Worm (Caenorhabditis elegans) whole organism, late embryonic: ENCODE measurements around the gene C05E11.7.
A peak's percentile ranks its signal among the peaks of the same experiment; 100 is the strongest.

Experiments used
- F13H6.1 ChIP-seq: sonication (generic microtip); optimal IDR thresholded peaks from 2 replicates; lab custom pipeline; 2016; ENCODE audit warnings: missing genetic modification characterization, missing compliant biosample characterization
- Y22D7AL.16 ChIP-seq: sonication (generic microtip); optimal IDR thresholded peaks from 2 replicates; lab custom pipeline; 2016; ENCODE audit warnings: missing genetic modification characterization, missing compliant biosample characterization
- ahr-1 ChIP-seq: sonication (generic microtip); optimal IDR thresholded peaks from 2 replicates; lab custom pipeline; 2016; ENCODE audit warnings: missing genetic modification characterization, missing compliant biosample characterization
- ama-1 ChIP-seq: fragments of 150-350 bp; optimal IDR thresholded peaks from 2 replicates; lab custom pipeline; 2014
- ceh-14 ChIP-seq: sonication (generic microtip); optimal IDR thresholded peaks from 2 replicates; lab custom pipeline; 2016; ENCODE audit warnings: missing genotype, missing genetic modification characterization, missing compliant biosample characterization
- ceh-19 ChIP-seq: fragments of 200-800 bp; sonication (Bioruptor generic); optimal IDR thresholded peaks from 2 replicates; lab custom pipeline; 2018; ENCODE audit warnings: mild to moderate bottlenecking, missing genetic modification characterization, missing compliant biosample characterization
- ceh-22 ChIP-seq: sonication (generic microtip); optimal IDR thresholded peaks from 2 replicates; lab custom pipeline; 2017; ENCODE audit warnings: missing biosample characterization, missing genetic modification characterization
- ceh-24 ChIP-seq: sonication (generic microtip); optimal IDR thresholded peaks from 2 replicates; lab custom pipeline; 2016; ENCODE audit warnings: mild to moderate bottlenecking, missing genetic modification characterization, missing compliant biosample characterization
- ceh-30 ChIP-seq: fragments of 150-350 bp; optimal IDR thresholded peaks from 2 replicates; lab custom pipeline; 2014; ENCODE audit warnings: missing biosample characterization, missing genetic modification characterization
- ceh-34 ChIP-seq: sonication (generic microtip); optimal IDR thresholded peaks from 2 replicates; lab custom pipeline; 2016; ENCODE audit warnings: mild to moderate bottlenecking, missing genetic modification characterization, missing compliant biosample characterization
- ceh-45 ChIP-seq: fragments of 200-800 bp; sonication (Bioruptor generic); IDR thresholded peaks from 2 replicates; pipeline ENCODE4 v1.3.6; 2022; ENCODE audit warnings: missing genetic modification reagents, missing genetic modification characterization, missing compliant biosample characterization
- ceh-6 ChIP-seq: fragments of 200-800 bp; sonication (Bioruptor generic); optimal IDR thresholded peaks from 2 replicates; lab custom pipeline; 2018; ENCODE audit warnings: mild to moderate bottlenecking, missing genetic modification characterization, missing compliant biosample characterization
- che-1 ChIP-seq: sonication (generic microtip); optimal IDR thresholded peaks from 2 replicates; lab custom pipeline; 2016; ENCODE audit warnings: mild to moderate bottlenecking, missing genetic modification characterization, missing compliant biosample characterization
- dve-1 ChIP-seq: sonication (generic microtip); optimal IDR thresholded peaks from 2 replicates; lab custom pipeline; 2017; ENCODE audit warnings: antibody characterized with exemption, mild to moderate bottlenecking, missing genetic modification characterization, missing compliant biosample characterization
- elt-2 ChIP-seq: sonication (generic microtip); optimal IDR thresholded peaks from 2 replicates; lab custom pipeline; 2016; ENCODE audit warnings: missing genetic modification reagents, missing genetic modification characterization, missing compliant biosample characterization
- ets-4 ChIP-seq: sonication (generic microtip); optimal IDR thresholded peaks from 2 replicates; lab custom pipeline; 2016; ENCODE audit warnings: missing genetic modification characterization, missing compliant biosample characterization
- fax-1 ChIP-seq: sonication (generic microtip); optimal IDR thresholded peaks from 2 replicates; lab custom pipeline; 2016; ENCODE audit warnings: missing genotype, missing genetic modification characterization, missing compliant biosample characterization
- fkh-10 ChIP-seq: fragments of 150-350 bp; optimal IDR thresholded peaks from 2 replicates; lab custom pipeline; 2014; ENCODE audit warnings: missing biosample characterization, missing genetic modification reagents, missing genetic modification characterization
- hlh-13 ChIP-seq: fragments of 200-800 bp; sonication (Bioruptor generic); optimal IDR thresholded peaks from 2 replicates; lab custom pipeline; 2018; ENCODE audit warnings: mild to moderate bottlenecking, missing genetic modification characterization, missing compliant biosample characterization
- hlh-15 ChIP-seq: sonication (generic microtip); optimal IDR thresholded peaks from 2 replicates; lab custom pipeline; 2016; ENCODE audit warnings: missing genetic modification characterization, missing compliant biosample characterization
- hlh-6 ChIP-seq: sonication (generic microtip); optimal IDR thresholded peaks from 2 replicates; lab custom pipeline; 2016; ENCODE audit warnings: missing genotype, missing genetic modification characterization, missing compliant biosample characterization
- madf-2 ChIP-seq: sonication (generic microtip); optimal IDR thresholded peaks from 2 replicates; lab custom pipeline; 2017; ENCODE audit warnings: missing genetic modification characterization, missing compliant biosample characterization
- nhr-11 ChIP-seq: fragments of 150-350 bp; optimal IDR thresholded peaks from 2 replicates; lab custom pipeline; 2014; ENCODE audit warnings: missing biosample characterization, missing genetic modification characterization
- nhr-232 ChIP-seq: sonication (generic microtip); optimal IDR thresholded peaks from 2 replicates; lab custom pipeline; 2016; ENCODE audit warnings: missing genetic modification characterization, missing compliant biosample characterization
- npax-4 ChIP-seq: sonication (generic microtip); optimal IDR thresholded peaks from 2 replicates; lab custom pipeline; 2016; ENCODE audit warnings: missing genetic modification characterization, missing compliant biosample characterization
- pat-9 ChIP-seq: fragments of 200-800 bp; sonication (Bioruptor generic); optimal IDR thresholded peaks from 2 replicates; lab custom pipeline; 2018; ENCODE audit warnings: mild to moderate bottlenecking, missing genetic modification characterization, moderate library complexity, missing compliant biosample characterization
- pha-4 ChIP-seq: fragments of 150-350 bp; optimal IDR thresholded peaks from 2 replicates; lab custom pipeline; 2018; ENCODE audit warnings: missing biosample characterization, missing genetic modification reagents, missing genetic modification characterization
- pqm-1 ChIP-seq: sonication (generic microtip); optimal IDR thresholded peaks from 2 replicates; lab custom pipeline; 2016; ENCODE audit warnings: missing genetic modification characterization, missing compliant biosample characterization
- ref-2 ChIP-seq: sonication (generic microtip); optimal IDR thresholded peaks from 2 replicates; lab custom pipeline; 2016; ENCODE audit warnings: missing genetic modification characterization, missing compliant biosample characterization
- tbx-2 ChIP-seq: sonication (generic microtip); optimal IDR thresholded peaks from 2 replicates; lab custom pipeline; 2016; ENCODE audit warnings: missing genetic modification characterization, missing compliant biosample characterization
- unc-3 ChIP-seq, 2 experiments: fragments of 200-800 bp in 1 of 2; sonication (Bioruptor generic) in 1 of 2; sonication (generic microtip) in 1 of 2; conservative IDR thresholded peaks in 1 of 2; optimal IDR thresholded peaks in 1 of 2; 2 replicates each; pipeline versions ENCODE4 v1.3.6 to Lab custom; 2016 to 2022; ENCODE audit warnings: missing compliant biosample characterization in 2 of 2, missing genetic modification characterization in 2 of 2, missing genetic modification reagents in 1 of 2
- unc-42 ChIP-seq: sonication (generic microtip); optimal IDR thresholded peaks from 2 replicates; lab custom pipeline; 2016; ENCODE audit warnings: missing genotype, missing genetic modification characterization, missing compliant biosample characterization
- unc-86 ChIP-seq: sonication (generic microtip); optimal IDR thresholded peaks from 2 replicates; lab custom pipeline; 2016; ENCODE audit warnings: missing genetic modification characterization, missing compliant biosample characterization
- zip-5 ChIP-seq: sonication (generic microtip); optimal IDR thresholded peaks from 2 replicates; lab custom pipeline; 2016; ENCODE audit warnings: missing genetic modification characterization, missing compliant biosample characterization

Gene C05E11.7

ce11 chrX:4556028-4556427, 29.5 kb downstream of the C05E11.7 start:
- no peak for TF ChIP-seq unc-86 (tag; lab: Kevin White, UChicago)
- TF ChIP-seq hlh-15: no peak
- TF ChIP-seq unc-42: no peak
- TF ChIP-seq ceh-30 (tag; lab: Kevin White, UChicago): no peak
- no peak for TF ChIP-seq dve-1 (tag; lab: Kevin White, UChicago)
- TF ChIP-seq madf-2 (tag; lab: Kevin White, UChicago): no peak
- no peak for TF ChIP-seq tbx-2 (tag; lab: Kevin White, UChicago)
- TF ChIP-seq fax-1 (tag; lab: Kevin White, UChicago): no peak
- no peak for TF ChIP-seq pha-4 (tag; lab: Kevin White, UChicago)
- no peak for TF ChIP-seq ets-4 (tag; lab: Kevin White, UChicago)
- TF ChIP-seq ahr-1 (tag; lab: Kevin White, UChicago): no peak
- no peak for TF ChIP-seq che-1 (tag; lab: Kevin White, UChicago)
- no peak for TF ChIP-seq ceh-14 (tag; lab: Kevin White, UChicago)
- TF ChIP-seq pat-9 (tag; lab: Kevin White, UChicago): no peak
- TF ChIP-seq F13H6.1 (tag; lab: Kevin White, UChicago): no peak
- no peak for TF ChIP-seq ceh-22 (tag; lab: Kevin White, UChicago)
- TF ChIP-seq Y22D7AL.16 (tag; lab: Kevin White, UChicago): no peak
- no peak for TF ChIP-seq elt-2 (tag; lab: Kevin White, UChicago)
- TF ChIP-seq unc-3 (GFP tag; conservative IDR thresholded peaks at IDR 0.05; lab: Robert Waterston, UW): no peak
- no peak for TF ChIP-seq unc-3 (tag; optimal IDR thresholded peaks at IDR 0.05; lab: Kevin White, UChicago)

ce11 chrX:4554385-4554784, 31.1 kb downstream of the C05E11.7 start, which contains the start of gene ham-2:
ham-2 (plus strand) TSS chrX:4554685.
- TF ChIP-seq nhr-232 (tag; lab: Kevin White, UChicago): no peak
- TF ChIP-seq dve-1 (tag; lab: Kevin White, UChicago): no peak
- TF ChIP-seq F13H6.1 (tag; lab: Kevin White, UChicago): no peak
- no peak for TF ChIP-seq nhr-11
- TF ChIP-seq ceh-34: no peak
- no peak for TF ChIP-seq ceh-24
- TF ChIP-seq, all 69 proteins: peak for 0

ce11 chrX:4553491-4553890, 32.0 kb downstream of the C05E11.7 start:
- TF ChIP-seq ama-1 (lab: Kevin White, UChicago) (no peak), zip-5 (tag; lab: Kevin White, UChicago) (no peak), ceh-19 (no peak)

ce11 chrX:4553033-4553432, 32.4 kb downstream of the C05E11.7 start:
- TF ChIP-seq npax-4 (no peak), fkh-10 (GFP tag; lab: Kevin White, UChicago) (no peak), ceh-45 (GFP tag; lab: Robert Waterston, UW) (no peak), hlh-6 (tag; lab: Kevin White, UChicago) (no peak), pqm-1 (tag; lab: Kevin White, UChicago) (no peak), madf-2 (tag; lab: Kevin White, UChicago) (no peak), pat-9 (tag; lab: Kevin White, UChicago) (no peak), ahr-1 (tag; lab: Kevin White, UChicago) (no peak), unc-86 (tag; lab: Kevin White, UChicago) (no peak), ceh-6 (GFP tag; lab: Kevin White, UChicago) (no peak)
- TF ChIP-seq, all 69 proteins: peak for 0

- TF ChIP-seq ref-2 (tag; lab: Kevin White, UChicago) (peak; percentile 60), hlh-13 (GFP tag; lab: Kevin White, UChicago) (no peak)
Observed at ce11 chrX:4550987-4551386, 34.5 kb downstream of the C05E11.7 start.
